Fruit fly (Drosophila melanogaster) Kc167 (cell line): ENCODE results near the gene frtz.

Source experiments
- Myc ChIP-seq: fragments of >200 bp; optimal IDR thresholded peaks from 2 replicates; lab custom pipeline; 2017; ENCODE audit warnings: missing external identifiers
- h ChIP-seq: fragments of >200 bp; optimal IDR thresholded peaks from 3 replicates; lab custom pipeline; 2018; ENCODE audit warnings: missing external identifiers
- ttk ChIP-seq: sonication (Bioruptor generic); optimal IDR thresholded peaks from 2 replicates; lab custom pipeline; 2017; ENCODE audit warnings: missing external identifiers

DNA sequence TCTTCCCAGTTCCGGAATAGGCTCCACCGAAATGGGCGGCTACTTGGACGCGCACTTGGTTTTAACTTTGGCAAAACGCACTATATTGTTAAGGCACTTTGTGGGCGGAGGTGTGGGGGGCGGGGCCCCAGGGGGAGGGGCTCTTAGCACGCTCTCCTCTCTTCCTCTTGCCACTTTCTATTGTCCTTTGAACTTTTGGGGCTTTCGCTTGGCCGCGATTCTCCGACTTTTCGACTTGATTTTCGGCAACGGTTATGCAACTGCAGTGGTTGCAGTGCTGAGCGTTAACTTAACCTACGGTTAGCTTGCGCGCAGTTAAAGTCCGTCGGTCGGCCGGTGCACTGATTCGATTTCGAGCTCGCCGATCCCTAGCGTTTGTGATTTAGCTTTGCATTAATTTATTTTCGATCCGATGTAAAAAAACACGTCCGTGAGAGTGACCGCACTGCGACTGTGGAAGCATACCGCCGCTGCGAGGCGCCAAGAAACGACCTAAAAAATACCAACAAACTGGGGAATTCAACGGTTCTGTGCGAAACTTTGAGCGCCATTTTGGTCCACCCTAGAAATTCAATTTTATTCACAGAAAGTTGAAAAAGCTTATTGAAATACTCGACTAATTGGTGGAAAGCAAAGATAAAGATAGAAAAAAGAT, 8.4 kb upstream of the frtz start, which contains the start of gene Rim2:
- TF ChIP-seq h (lab: Kevin White, UChicago) (no peak), ttk (lab: Kevin White, UChicago) (no peak), Myc (lab: Kevin White, UChicago) (no peak)
